Worm (Caenorhabditis elegans): ENCODE measurements around the gene rgs-11.
"Not testable (repeated sequence)": the region's sequence is repeated elsewhere in the genome, so short reads cannot be mapped to it uniquely, and the experiment has no call there.

Gene rgs-11

DNA sequence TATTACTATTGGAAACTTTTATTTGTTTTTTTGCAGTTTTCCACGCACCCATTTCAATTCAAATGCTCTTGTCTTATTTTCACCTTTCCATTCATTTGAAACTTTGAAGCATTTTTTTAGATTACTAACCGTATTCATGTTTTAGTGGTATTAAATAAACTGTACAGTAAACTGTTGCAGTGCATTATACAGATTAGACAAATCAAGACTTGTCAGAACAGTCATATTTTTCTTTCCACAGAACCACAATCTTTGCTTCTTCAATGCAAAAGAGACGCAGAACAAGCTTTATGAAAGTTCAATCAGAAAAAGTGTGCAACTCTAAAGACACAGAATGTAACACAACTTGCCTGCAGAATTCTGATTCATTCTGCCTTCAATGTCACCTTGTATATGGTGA, 1.4 kb downstream of the rgs-11 start, which contains the start of gene F45B8.5:
TSS of gene F45B8.5 (plus strand) at position 301 of the 400 bp plus-strand sequence.
- TF ChIP-seq sox-2 (GFP tag; IDR thresholded peaks at IDR 0.05) (no peak), pha-4 (tag; optimal IDR thresholded peaks at IDR 0.05) (no peak), ceh-30 (tag; optimal IDR thresholded peaks at IDR 0.05) (no peak), ama-1 (optimal IDR thresholded peaks at IDR 0.05) (no peak), hlh-13 (GFP tag; optimal IDR thresholded peaks at IDR 0.05) (no peak), unc-42 (tag; optimal IDR thresholded peaks at IDR 0.05) (no peak), unc-3 (GFP tag; conservative IDR thresholded peaks at IDR 0.05) (no peak), unc-3 (tag; optimal IDR thresholded peaks at IDR 0.05) (no peak), nhr-11 (tag; optimal IDR thresholded peaks at IDR 0.05) (no peak), unc-86 (tag; optimal IDR thresholded peaks at IDR 0.05) (no peak), ahr-1 (tag; optimal IDR thresholded peaks at IDR 0.05) (no peak), pqm-1 (tag; optimal IDR thresholded peaks at IDR 0.05) (no peak), pag-3 (tag; optimal IDR thresholded peaks at IDR 0.05; ENCODE audit: borderline replicate concordance) (no peak), zip-5 (tag; optimal IDR thresholded peaks at IDR 0.05) (no peak), ceh-14 (tag; optimal IDR thresholded peaks at IDR 0.05) (no peak), ceh-34 (tag; optimal IDR thresholded peaks at IDR 0.05) (no peak), ceh-31 (tag; optimal IDR thresholded peaks at IDR 0.05) (no peak), ceh-24 (tag; optimal IDR thresholded peaks at IDR 0.05) (no peak), ceh-6 (GFP tag; optimal IDR thresholded peaks at IDR 0.05) (no peak), nfya-1 (tag; optimal IDR thresholded peaks at IDR 0.05) (no peak)

DNA sequence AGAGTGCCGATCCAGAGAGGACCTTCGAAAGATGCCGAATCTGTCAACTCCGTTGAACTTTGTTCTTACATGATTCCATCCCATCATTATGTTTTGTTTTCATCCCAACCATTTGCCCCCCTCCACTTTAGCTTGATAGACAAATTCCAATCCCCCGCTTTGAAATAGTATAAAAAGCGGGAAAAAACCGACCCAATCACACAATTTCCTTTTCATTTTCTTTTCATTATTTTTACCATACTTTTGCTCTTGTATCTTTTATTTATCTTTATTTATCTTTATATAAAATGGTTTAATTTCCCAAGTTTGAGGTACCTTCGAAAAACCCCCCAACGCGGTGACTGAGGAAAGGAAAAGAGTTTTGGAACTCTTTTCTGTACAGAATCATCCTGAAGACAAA, 2.2 kb downstream of the rgs-11 start, which contains the start of gene F20D1.22:
TSS of gene F20D1.22 (plus strand) at position 301 of the 400 bp plus-strand sequence.
- TF ChIP-seq unc-3 (GFP tag; conservative IDR thresholded peaks at IDR 0.05); unc-3 (tag; optimal IDR thresholded peaks at IDR 0.05); ceh-34 (tag; optimal IDR thresholded peaks at IDR 0.05); ceh-45 (GFP tag; IDR thresholded peaks at IDR 0.05): not testable (repeated sequence)

DNA sequence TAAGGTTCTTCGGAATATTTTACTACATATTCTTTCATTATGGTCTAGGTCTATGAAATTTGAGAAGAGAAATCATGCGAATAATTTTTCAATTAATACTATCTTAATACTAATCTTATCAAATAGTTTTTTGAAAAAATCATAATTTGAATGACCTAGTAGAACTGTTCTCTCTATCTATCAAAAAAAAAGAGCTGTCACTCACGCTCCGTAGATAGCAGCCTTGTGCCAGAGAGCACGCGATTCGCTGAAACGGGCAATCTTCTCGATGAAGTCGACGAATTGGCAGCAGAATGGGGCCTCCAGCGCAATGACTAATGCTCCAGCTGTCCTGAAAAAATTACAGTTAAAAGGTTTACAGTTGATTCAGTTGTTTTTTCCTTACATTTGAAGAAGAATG, 5.3 kb downstream of the rgs-11 start:
- TF ChIP-seq dmd-4 (tag; optimal IDR thresholded peaks at IDR 0.05; ENCODE audit: borderline replicate concordance), result no peak
- no peak for TF ChIP-seq sox-4 (tag; optimal IDR thresholded peaks at IDR 0.05)
- TF ChIP-seq ceh-30 (tag; optimal IDR thresholded peaks at IDR 0.05), result no peak
- no peak for TF ChIP-seq hlh-15 (tag; optimal IDR thresholded peaks at IDR 0.05)
- TF ChIP-seq dve-1 (tag; optimal IDR thresholded peaks at IDR 0.05), result no peak
- no peak for TF ChIP-seq gmeb-2 (tag; optimal IDR thresholded peaks at IDR 0.05)
- no peak for TF ChIP-seq che-1 (tag; optimal IDR thresholded peaks at IDR 0.05)
- no peak for TF ChIP-seq npax-4 (tag; optimal IDR thresholded peaks at IDR 0.05)

DNA sequence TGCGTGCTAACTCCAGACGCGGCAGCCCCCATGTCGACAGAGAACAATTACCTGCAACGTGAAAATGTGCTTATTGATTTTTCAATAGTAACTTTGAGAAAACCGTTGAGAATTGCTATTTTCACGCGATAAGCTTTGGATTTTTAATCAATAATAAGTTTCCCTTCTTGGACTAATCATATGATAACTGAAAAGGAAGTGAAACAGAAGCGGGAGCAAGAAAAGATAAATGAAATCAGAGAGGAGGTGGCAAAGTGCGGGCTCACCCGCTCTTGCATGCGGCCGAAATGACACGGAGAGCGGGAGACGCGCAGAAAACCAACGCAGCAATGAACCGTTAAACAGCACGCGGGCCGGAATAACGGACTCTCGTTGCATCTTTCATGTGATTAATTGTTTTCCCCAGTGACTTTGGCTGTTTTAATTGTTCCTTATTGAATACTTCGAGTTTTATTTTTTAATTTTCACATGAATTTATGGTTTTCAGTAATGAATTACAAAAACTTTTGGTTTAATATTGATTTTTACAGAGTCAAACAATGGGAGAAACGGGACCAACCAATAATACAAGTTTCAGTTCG, 6.0 kb downstream of the rgs-11 start, which contains the start of the genes flwr-1 and tbc-1:
TSS of gene flwr-1 (minus strand) at position 51 of the 581 bp plus-strand sequence.
TSS of gene tbc-1 (plus strand) at position 531 of the 581 bp plus-strand sequence.
- TF ChIP-seq ceh-31 (tag; optimal IDR thresholded peaks at IDR 0.05), result peak; percentile 36
- no peak for TF ChIP-seq pag-3 (tag; optimal IDR thresholded peaks at IDR 0.05; ENCODE audit: borderline replicate concordance)
- no peak for TF ChIP-seq pax-1 (tag; optimal IDR thresholded peaks at IDR 0.05)
- peak; percentile 34 for TF ChIP-seq ceh-34 (tag; optimal IDR thresholded peaks at IDR 0.05)
- TF ChIP-seq tbx-2 (tag; optimal IDR thresholded peaks at IDR 0.05), result peak; percentile 39
- no peak for TF ChIP-seq ttx-3 (tag; optimal IDR thresholded peaks at IDR 0.05)
- TF ChIP-seq elt-2 (tag; optimal IDR thresholded peaks at IDR 0.05), result peak; percentile 20
- TF ChIP-seq ceh-14 (tag; optimal IDR thresholded peaks at IDR 0.05), result peak; percentile 53
- TF ChIP-seq ceh-48 (tag; optimal IDR thresholded peaks at IDR 0.05), result peak; percentile 19
- peak; percentile 62 for TF ChIP-seq unc-42 (tag; optimal IDR thresholded peaks at IDR 0.05)
- TF ChIP-seq odd-2 (tag; optimal IDR thresholded peaks at IDR 0.05), result no peak
- TF ChIP-seq hlh-30 (tag; optimal IDR thresholded peaks at IDR 0.05; ENCODE audit: insufficient read depth), result peak; percentile 70
- no peak for TF ChIP-seq sox-4 (tag; optimal IDR thresholded peaks at IDR 0.05)
